Worm (Caenorhabditis elegans) whole organism, late embryonic: ENCODE results near the gene gst-29.

ENCODE experiments used
- K02D7.2 ChIP-seq: sonication (generic microtip); optimal IDR thresholded peaks from 2 replicates; lab custom pipeline; 2017; ENCODE audit warnings: mild to moderate bottlenecking, missing genetic modification characterization, missing compliant biosample characterization
- Y22D7AL.16 ChIP-seq: sonication (generic microtip); optimal IDR thresholded peaks from 2 replicates; lab custom pipeline; 2016; ENCODE audit warnings: missing genetic modification characterization, missing compliant biosample characterization
- ahr-1 ChIP-seq: sonication (generic microtip); optimal IDR thresholded peaks from 2 replicates; lab custom pipeline; 2016; ENCODE audit warnings: missing genetic modification characterization, missing compliant biosample characterization
- ceh-14 ChIP-seq: sonication (generic microtip); optimal IDR thresholded peaks from 2 replicates; lab custom pipeline; 2016; ENCODE audit warnings: missing genotype, missing genetic modification characterization, missing compliant biosample characterization
- ceh-18 ChIP-seq: sonication (generic microtip); optimal IDR thresholded peaks from 2 replicates; lab custom pipeline; 2016; ENCODE audit warnings: missing genetic modification characterization, missing compliant biosample characterization
- ceh-31 ChIP-seq: sonication (generic microtip); optimal IDR thresholded peaks from 2 replicates; lab custom pipeline; 2016; ENCODE audit warnings: missing genetic modification characterization, missing compliant biosample characterization
- ceh-34 ChIP-seq: sonication (generic microtip); optimal IDR thresholded peaks from 2 replicates; lab custom pipeline; 2016; ENCODE audit warnings: mild to moderate bottlenecking, missing genetic modification characterization, missing compliant biosample characterization
- ceh-48 ChIP-seq: sonication (generic microtip); optimal IDR thresholded peaks from 2 replicates; lab custom pipeline; 2016; ENCODE audit warnings: missing genetic modification characterization, inconsistent platforms, missing compliant biosample characterization
- elt-2 ChIP-seq: sonication (generic microtip); optimal IDR thresholded peaks from 2 replicates; lab custom pipeline; 2016; ENCODE audit warnings: missing genetic modification reagents, missing genetic modification characterization, missing compliant biosample characterization
- nfya-1 ChIP-seq: sonication (generic microtip); optimal IDR thresholded peaks from 2 replicates; lab custom pipeline; 2017; ENCODE audit warnings: missing genetic modification characterization, mild to moderate bottlenecking, missing compliant biosample characterization, antibody characterized with exemption, moderate library complexity
- pha-2 ChIP-seq: sonication (generic microtip); optimal IDR thresholded peaks from 2 replicates; lab custom pipeline; 2017; ENCODE audit warnings: mild to moderate bottlenecking, missing genetic modification characterization, missing compliant biosample characterization
- sox-4 ChIP-seq: sonication (generic microtip); optimal IDR thresholded peaks from 2 replicates; lab custom pipeline; 2017; ENCODE audit warnings: mild to moderate bottlenecking, missing genetic modification characterization, inconsistent platforms, missing compliant biosample characterization
- tbx-2 ChIP-seq: sonication (generic microtip); optimal IDR thresholded peaks from 2 replicates; lab custom pipeline; 2016; ENCODE audit warnings: missing genetic modification characterization, missing compliant biosample characterization
- tbx-7 ChIP-seq: sonication (generic microtip); optimal IDR thresholded peaks from 2 replicates; lab custom pipeline; 2016; ENCODE audit warnings: missing genotype, missing genetic modification characterization, missing compliant biosample characterization
- unc-42 ChIP-seq: sonication (generic microtip); optimal IDR thresholded peaks from 2 replicates; lab custom pipeline; 2016; ENCODE audit warnings: missing genotype, missing genetic modification characterization, missing compliant biosample characterization
- zip-5 ChIP-seq: sonication (generic microtip); optimal IDR thresholded peaks from 2 replicates; lab custom pipeline; 2016; ENCODE audit warnings: missing genetic modification characterization, missing compliant biosample characterization

The gst-29 gene

DNA sequence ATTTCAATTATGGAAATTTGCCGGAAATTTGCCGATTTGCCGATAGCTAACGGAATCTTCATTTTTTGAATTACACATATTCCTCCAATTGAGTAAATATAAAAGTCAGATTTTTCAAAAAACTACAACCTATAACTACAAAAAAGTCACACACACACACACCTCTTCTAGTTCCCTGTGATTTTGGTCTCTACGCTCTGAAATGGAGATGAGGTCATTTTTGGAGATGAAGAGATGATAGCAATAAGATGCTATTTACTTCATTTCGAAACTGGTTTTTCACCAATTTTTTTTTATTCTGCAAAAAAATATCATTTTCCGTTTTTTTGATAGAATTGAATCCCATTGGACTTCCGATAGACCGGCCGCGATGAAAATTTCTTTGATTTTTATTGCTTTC lies 45.5 kb downstream of the gst-29 start, which contains the start of gene Y53F4B.23:
Gene Y53F4B.23 (plus strand): TSS at position 312 of the 400 bp plus-strand sequence.
- TF ChIP-seq sox-4 (tag; lab: Kevin White, UChicago), result no peak
- no peak for TF ChIP-seq ceh-18
- TF ChIP-seq tbx-7 (tag; lab: Kevin White, UChicago), result no peak
- no peak for TF ChIP-seq ahr-1 (tag; lab: Kevin White, UChicago)

- TF ChIP-seq ceh-34 (tag; lab: Kevin White, UChicago) (peak; percentile 3), pha-2 (tag; lab: Kevin White, UChicago) (peak; percentile 4), elt-2 (peak; percentile 20), unc-42 (tag; lab: Kevin White, UChicago) (peak; percentile 67), sox-4 (tag; lab: Kevin White, UChicago) (no peak), ceh-31 (tag; lab: Kevin White, UChicago) (peak; percentile 45), K02D7.2 (tag; lab: Kevin White, UChicago) (peak; percentile 3), zip-5 (peak; percentile 10), Y22D7AL.16 (tag; lab: Kevin White, UChicago) (no peak), ceh-48 (tag; lab: Kevin White, UChicago) (peak; percentile 8), tbx-2 (tag; lab: Kevin White, UChicago) (no peak), nfya-1 (tag; lab: Kevin White, UChicago) (peak; percentile 39), ceh-14 (tag; lab: Kevin White, UChicago) (peak; percentile 10)
These were observed 49.9 kb downstream of the gst-29 start, which contains the start of gene arp-1 for ce11 chrII:15119537-15120360. Gene arp-1 (plus strand): TSS chrII:15120301.
